Fruit fly (Drosophila melanogaster) whole organism, embryonic: ENCODE data around the gene CG45081.
A peak's percentile ranks its signal among the peaks of the same experiment; 100 is the strongest.

Experiments used
- CG10267 ChIP-seq: fragments of 200-800 bp; sonication (Bioruptor generic); optimal IDR thresholded peaks from 2 replicates; lab custom pipeline; 2018; ENCODE audit warnings: missing biosample characterization, mild to moderate bottlenecking, missing genetic modification characterization, moderate library complexity
- CG10543 ChIP-seq: fragments of 200-800 bp; sonication (Bioruptor generic); optimal IDR thresholded peaks from 3 replicates; lab custom pipeline; 2017; ENCODE audit warnings: missing biosample characterization, mild to moderate bottlenecking, missing genetic modification characterization, moderate library complexity
- CG10565 ChIP-seq: fragments of 200-800 bp; sonication (Bioruptor generic); optimal IDR thresholded peaks from 3 replicates; lab custom pipeline; 2016; ENCODE audit warnings: missing biosample characterization, mild to moderate bottlenecking, missing genetic modification characterization
- CG11247 ChIP-seq: fragments of 200-800 bp; sonication (Bioruptor generic); IDR thresholded peaks from 2 replicates; pipeline ENCODE4 v1.3.6; 2022; ENCODE audit warnings: missing biosample characterization, missing genetic modification characterization
- CG15514 ChIP-seq: fragments of 200-800 bp; sonication (Bioruptor generic); optimal IDR thresholded peaks from 3 replicates; lab custom pipeline; 2017; ENCODE audit warnings: missing biosample characterization, missing genetic modification characterization, mild to moderate bottlenecking, moderate library complexity, missing genetic modification reagents
- CG15601 ChIP-seq: fragments of 200-800 bp; sonication (Bioruptor generic); optimal IDR thresholded peaks from 3 replicates; lab custom pipeline; 2019; ENCODE audit warnings: missing biosample characterization, mild to moderate bottlenecking, missing genetic modification characterization, moderate library complexity
- CG16813 ChIP-seq: fragments of 200-800 bp; sonication (Bioruptor generic); IDR thresholded peaks from 3 replicates; pipeline ENCODE4 v1.3.6; 2022; ENCODE audit warnings: missing biosample characterization, missing genetic modification characterization; ENCODE audit not compliant: partially characterized antibody
- CG17912 ChIP-seq: fragments of 200-800 bp; sonication (Bioruptor generic); optimal IDR thresholded peaks from 2 replicates; lab custom pipeline; 2018; ENCODE audit warnings: missing biosample characterization, mild to moderate bottlenecking, missing genetic modification characterization
- CG18599 ChIP-seq: fragments of 200-800 bp; sonication (Bioruptor generic); optimal IDR thresholded peaks from 3 replicates; lab custom pipeline; 2017; ENCODE audit warnings: missing biosample characterization, missing genetic modification characterization, mild to moderate bottlenecking, moderate library complexity, missing genetic modification reagents
- CG18764 ChIP-seq: fragments of 200-800 bp; sonication (Bioruptor generic); optimal IDR thresholded peaks from 3 replicates; lab custom pipeline; 2016; ENCODE audit warnings: missing biosample characterization, missing genetic modification characterization
- CG2678 ChIP-seq: fragments of 200-800 bp; sonication (Bioruptor generic); optimal IDR thresholded peaks from 3 replicates; lab custom pipeline; 2019; ENCODE audit warnings: missing biosample characterization, mild to moderate bottlenecking, missing genetic modification characterization, moderate library complexity
- CG2875 ChIP-seq: fragments of 200-800 bp; sonication (Bioruptor generic); optimal IDR thresholded peaks from 2 replicates; lab custom pipeline; 2017; ENCODE audit warnings: missing biosample characterization, mild to moderate bottlenecking, missing genetic modification characterization, missing genetic modification reagents
- CG34376 ChIP-seq: fragments of 200-800 bp; sonication (Bioruptor generic); optimal IDR thresholded peaks from 2 replicates; lab custom pipeline; 2018; ENCODE audit warnings: missing biosample characterization, mild to moderate bottlenecking, missing genetic modification characterization
- CG6254 ChIP-seq: fragments of 200-800 bp; sonication (Bioruptor generic); optimal IDR thresholded peaks from 3 replicates; lab custom pipeline; 2017; ENCODE audit warnings: mild to moderate bottlenecking, missing biosample characterization, missing genetic modification reagents, missing genetic modification characterization
- CG8281 ChIP-seq: fragments of 200-800 bp; sonication (Bioruptor generic); optimal IDR thresholded peaks from 2 replicates; lab custom pipeline; 2018; ENCODE audit warnings: missing biosample characterization, mild to moderate bottlenecking, missing genetic modification characterization, moderate library complexity
- Deaf1 ChIP-seq: fragments of 200-800 bp; optimal IDR thresholded peaks from 3 replicates; lab custom pipeline; 2019; ENCODE audit warnings: missing biosample characterization, mild to moderate bottlenecking, missing genetic modification characterization, moderate library complexity
- GATAe ChIP-seq: fragments of 200-800 bp; sonication (Bioruptor generic); conservative IDR thresholded peaks from 2 replicates; pipeline ENCODE4 v1.3.6; 2022; ENCODE audit warnings: missing biosample characterization, missing genetic modification characterization
- Gsc ChIP-seq: fragments of 200-800 bp; sonication (Bioruptor generic); IDR thresholded peaks from 2 replicates; pipeline ENCODE4 v1.3.6; 2022; ENCODE audit warnings: missing biosample characterization, missing genetic modification characterization
- HmgZ ChIP-seq: fragments of 200-800 bp; sonication (Bioruptor generic); optimal IDR thresholded peaks from 2 replicates; lab custom pipeline; 2018; ENCODE audit warnings: missing biosample characterization, mild to moderate bottlenecking, missing genetic modification characterization
- Jarid2 ChIP-seq: fragments of 200-800 bp; sonication (Bioruptor generic); optimal IDR thresholded peaks from 3 replicates; lab custom pipeline; 2017; ENCODE audit warnings: mild to moderate bottlenecking, missing biosample characterization, missing genetic modification reagents, missing genetic modification characterization
- Max ChIP-seq: fragments of 200-800 bp; sonication (Bioruptor generic); optimal IDR thresholded peaks from 2 replicates; lab custom pipeline; 2016; ENCODE audit warnings: missing biosample characterization, mild to moderate bottlenecking, missing genetic modification characterization
- NFAT ChIP-seq: fragments of 200-800 bp; sonication (Bioruptor generic); IDR thresholded peaks from 2 replicates; pipeline ENCODE4 v1.3.6; 2022; ENCODE audit warnings: missing biosample characterization, missing genetic modification characterization
- Neu2 ChIP-seq: fragments of 200-800 bp; sonication (Bioruptor generic); optimal IDR thresholded peaks from 3 replicates; lab custom pipeline; 2016; ENCODE audit warnings: missing biosample characterization, missing genetic modification characterization, borderline replicate concordance
- Opbp ChIP-seq: fragments of 200-800 bp; sonication (Bioruptor generic); IDR thresholded peaks from 3 replicates; pipeline ENCODE4 v1.3.6; 2022; ENCODE audit warnings: missing biosample characterization, missing genetic modification characterization; ENCODE audit not compliant: partially characterized antibody
- Rfx ChIP-seq: fragments of 200-800 bp; sonication (Bioruptor generic); IDR thresholded peaks from 2 replicates; pipeline ENCODE4 v1.3.6; 2022; ENCODE audit warnings: missing biosample characterization, missing genetic modification characterization
- chinmo ChIP-seq: fragments of 200-800 bp; sonication (Bioruptor generic); IDR thresholded peaks from 4 replicates; pipeline ENCODE4 v1.3.6; 2022; ENCODE audit warnings: missing biosample characterization, missing genetic modification characterization; ENCODE audit not compliant: partially characterized antibody
- crol ChIP-seq: fragments of 200-800 bp; sonication (Bioruptor generic); IDR thresholded peaks from 2 replicates; pipeline ENCODE4 v1.3.6; 2022; ENCODE audit warnings: missing biosample characterization, missing genetic modification characterization
- dmrt99B ChIP-seq: fragments of 200-800 bp; sonication (Bioruptor generic); optimal IDR thresholded peaks from 2 replicates; lab custom pipeline; 2018; ENCODE audit warnings: missing biosample characterization, mild to moderate bottlenecking, missing genetic modification characterization, moderate library complexity
- exex ChIP-seq: fragments of 200-800 bp; sonication (Bioruptor generic); optimal IDR thresholded peaks from 4 replicates; lab custom pipeline; 2018; ENCODE audit warnings: missing biosample characterization, mild to moderate bottlenecking, missing genetic modification characterization, moderate library complexity
- fd3F ChIP-seq: fragments of 200-800 bp; sonication (Bioruptor generic); optimal IDR thresholded peaks from 2 replicates; lab custom pipeline; 2018; ENCODE audit warnings: missing biosample characterization, mild to moderate bottlenecking, missing genetic modification characterization, moderate library complexity
- ftz-f1 ChIP-seq: fragments of 200-800 bp; sonication (Bioruptor generic); optimal IDR thresholded peaks from 2 replicates; lab custom pipeline; 2016; ENCODE audit warnings: missing biosample characterization, missing genetic modification characterization
- gce ChIP-seq: fragments of 200-800 bp; sonication (Bioruptor generic); IDR thresholded peaks from 3 replicates; pipeline ENCODE4 v1.3.6; 2022; ENCODE audit warnings: missing biosample characterization, missing genetic modification characterization
- grn ChIP-seq: fragments of 200-800 bp; sonication (Bioruptor generic); optimal IDR thresholded peaks from 3 replicates; lab custom pipeline; 2017; ENCODE audit warnings: missing biosample characterization, missing genetic modification characterization
- gt ChIP-seq: fragments of 200-800 bp; sonication (Bioruptor generic); IDR thresholded peaks from 2 replicates; pipeline ENCODE4 v1.3.6; 2022; ENCODE audit warnings: missing biosample characterization, missing genetic modification characterization
- hth ChIP-seq: fragments of >200 bp; optimal IDR thresholded peaks from 2 replicates; lab custom pipeline; 2017; ENCODE audit warnings: inconsistent platforms
- rib ChIP-seq: fragments of 200-800 bp; sonication (Bioruptor generic); IDR thresholded peaks from 2 replicates; pipeline ENCODE4 v1.3.6; 2022; ENCODE audit warnings: missing biosample characterization, missing genetic modification characterization
- sens ChIP-seq: fragments of 200-800 bp; sonication (Bioruptor generic); peaks from one replicate; lab custom pipeline; 2016; ENCODE audit warnings: missing biosample characterization, missing genetic modification characterization
- sug ChIP-seq: fragments of 200-800 bp; optimal IDR thresholded peaks from 2 replicates; lab custom pipeline; 2019; ENCODE audit warnings: missing biosample characterization, mild to moderate bottlenecking, missing genetic modification characterization, moderate library complexity
- vnd ChIP-seq: fragments of 200-800 bp; sonication (Bioruptor generic); IDR thresholded peaks from 3 replicates; pipeline ENCODE4 v1.3.6; 2022; ENCODE audit warnings: missing biosample characterization, missing genetic modification characterization; ENCODE audit not compliant: partially characterized antibody
- vvl ChIP-seq: fragments of 200-800 bp; sonication (Bioruptor generic); IDR thresholded peaks from 2 replicates; pipeline ENCODE4 v1.3.6; 2022; ENCODE audit warnings: missing biosample characterization, missing genetic modification characterization

Gene CG45081

dm6 chr3L:19268720-19269401 lies 3.0 kb downstream of the CG45081 start, which contains the start of the genes Aldh7A1 and CG14085:
Gene Aldh7A1, minus strand, starts transcription at chr3L:19268913.
Gene CG14085, plus strand, starts transcription at chr3L:19269351.
- TF ChIP-seq CG6254 (GFP tag; lab: Kevin White, UChicago) (peak; percentile 18), chinmo (GFP tag; lab: Robert Waterston, UW) (peak; percentile 92; the same call in 3 of the 4 replicates), CG18599 (GFP tag; lab: Kevin White, UChicago) (peak; percentile 40), grn (GFP tag; lab: Kevin White, UChicago) (peak; percentile 96), CG10267 (tag; lab: Kevin White, UChicago) (no peak), CG2875 (no peak), sug (tag; lab: Kevin White, UChicago) (peak; percentile 100), CG34376 (GFP tag; lab: Kevin White, UChicago) (peak; percentile 90), Opbp (0 out of 3 replicates have a peak, but pooled peaks have one; percentile 30), CG15601 (tag; lab: Kevin White, UChicago) (peak; percentile 98), Jarid2 (GFP tag; lab: Kevin White, UChicago) (peak; percentile 65), crol (GFP tag; lab: Robert Waterston, UW) (peak; percentile 99), CG15514 (GFP tag; lab: Kevin White, UChicago) (peak; percentile 31), CG10565 (GFP tag; lab: Kevin White, UChicago) (no peak), vnd (0 out of 3 replicates have a peak, but pooled peaks have one; percentile 38), CG16813 (0 out of 3 replicates have a peak, but pooled peaks have one; percentile 6), CG17912 (GFP tag; lab: Kevin White, UChicago) (peak; percentile 30), Neu2 (GFP tag; lab: Kevin White, UChicago) (no peak), GATAe (GFP tag; lab: Robert Waterston, UW) (peak; percentile 95), CG18764 (no peak), gt (no peak), Gsc (no peak), fd3F (GFP tag; lab: Kevin White, UChicago) (no peak), Max (GFP tag; lab: Kevin White, UChicago) (peak; percentile 34), ftz-f1 (GFP tag; lab: Kevin White, UChicago) (peak; percentile 36), Deaf1 (peak; percentile 78), HmgZ (tag; lab: Kevin White, UChicago) (peak; percentile 72), dmrt99B (tag; lab: Kevin White, UChicago) (no peak), exex (tag; lab: Kevin White, UChicago) (peak; percentile 82), sens (GFP tag; lab: Kevin White, UChicago) (peak; percentile 28), CG10543 (GFP tag; lab: Kevin White, UChicago) (peak; percentile 72), gce (GFP tag; lab: Robert Waterston, UW) (0 out of 3 replicates have a peak, but pooled peaks have one; percentile 37), rib (GFP tag; lab: Robert Waterston, UW) (peak; percentile 62; the same call in 1 of the 2 replicates), hth (no peak), CG11247 (no peak), CG8281 (tag; lab: Kevin White, UChicago) (peak; percentile 99), vvl (GFP tag; lab: Robert Waterston, UW) (no peak), CG2678 (tag; lab: Kevin White, UChicago) (no peak), Rfx (GFP tag; lab: Robert Waterston, UW) (peak; percentile 21; the same call in 1 of the 2 replicates), NFAT (GFP tag; lab: Robert Waterston, UW) (peak; percentile 57; the same call in 1 of the 2 replicates)
- TF ChIP-seq, all 482 proteins: peak for 27
